Worm (Caenorhabditis elegans) whole organism, L1 larva: ENCODE results near the gene B0393.4.

Source experiments
- C16A3.4 ChIP-seq: fragments of 150-350 bp; optimal IDR thresholded peaks from 2 replicates; lab custom pipeline; 2014; ENCODE audit warnings: missing biosample characterization, missing genetic modification characterization
- Y116A8C.19 ChIP-seq: sonication (generic microtip); optimal IDR thresholded peaks from 2 replicates; lab custom pipeline; 2016; ENCODE audit warnings: missing compliant biosample characterization, missing genetic modification characterization, borderline replicate concordance
- aha-1 ChIP-seq: fragments of 150-350 bp; optimal IDR thresholded peaks from 2 replicates; lab custom pipeline; 2014; ENCODE audit warnings: missing biosample characterization, missing genetic modification characterization
- aly-2 ChIP-seq: fragments of 150-350 bp; optimal IDR thresholded peaks from 2 replicates; lab custom pipeline; 2014; ENCODE audit warnings: missing biosample characterization, missing genetic modification characterization
- ama-1 ChIP-seq: fragments of 150-350 bp; optimal IDR thresholded peaks from 2 replicates; lab custom pipeline; 2014
- ceh-63 ChIP-seq: fragments of 200-800 bp; sonication (Bioruptor generic); optimal IDR thresholded peaks from 2 replicates; lab custom pipeline; 2018; ENCODE audit warnings: mild to moderate bottlenecking, missing genetic modification characterization, missing compliant biosample characterization
- ceh-8 ChIP-seq: fragments of 200-800 bp; sonication (Bioruptor generic); optimal IDR thresholded peaks from 2 replicates; lab custom pipeline; 2018; ENCODE audit warnings: mild to moderate bottlenecking, missing genetic modification characterization, moderate library complexity, missing compliant biosample characterization
- dpl-1 ChIP-seq, 3 experiments: fragments of 150-350 bp in 2 of 3; sonication (generic microtip) in 1 of 3; optimal IDR thresholded peaks; 2 replicates each; lab custom pipeline; 2014 to 2017; ENCODE audit warnings: missing biosample characterization in 3 of 3, missing genetic modification characterization in 3 of 3, missing genetic modification reagents in 3 of 3
- efl-1 ChIP-seq, 4 experiments: fragments of 150-350 bp; optimal IDR thresholded peaks in 3 of 4; peaks in 1 of 4; 1 replicate in 1 of 4; 2 replicates in 3 of 4; lab custom pipeline; 2014; ENCODE audit warnings: missing biosample characterization in 2 of 4, missing genetic modification characterization in 2 of 4, missing genetic modification reagents in 2 of 4
- egl-13 ChIP-seq: sonication (generic microtip); optimal IDR thresholded peaks from 2 replicates; lab custom pipeline; 2016; ENCODE audit warnings: missing genotype, missing genetic modification reagents, missing genetic modification characterization, missing compliant biosample characterization
- elt-2 ChIP-seq: sonication (generic microtip); optimal IDR thresholded peaks from 2 replicates; lab custom pipeline; 2016; ENCODE audit warnings: missing genetic modification characterization, mild to moderate bottlenecking, inconsistent platforms, missing compliant biosample characterization, missing genetic modification reagents
- ets-5 ChIP-seq: fragments of 200-800 bp; sonication (Bioruptor generic); IDR thresholded peaks from 2 replicates; pipeline ENCODE4 v1.3.6; 2022; ENCODE audit warnings: missing genetic modification characterization, missing compliant biosample characterization
- fkh-10 ChIP-seq: sonication (generic microtip); optimal IDR thresholded peaks from 2 replicates; lab custom pipeline; 2017; ENCODE audit warnings: missing biosample characterization, missing genetic modification reagents, missing genetic modification characterization
- fkh-4 ChIP-seq: sonication (generic microtip); optimal IDR thresholded peaks from 2 replicates; lab custom pipeline; 2016; ENCODE audit warnings: missing compliant biosample characterization, missing genetic modification characterization, borderline replicate concordance
- fkh-8 ChIP-seq: sonication (generic microtip); optimal IDR thresholded peaks from 2 replicates; lab custom pipeline; 2016; ENCODE audit warnings: mild to moderate bottlenecking, missing genetic modification characterization, missing compliant biosample characterization
- fos-1 ChIP-seq: fragments of 150-350 bp; optimal IDR thresholded peaks from 2 replicates; lab custom pipeline; 2014; ENCODE audit warnings: missing biosample characterization, missing genetic modification characterization
- grh-1 ChIP-seq: fragments of 200-800 bp; sonication (Bioruptor generic); IDR thresholded peaks from 2 replicates; pipeline ENCODE4 v1.3.6; 2022; ENCODE audit warnings: missing genetic modification reagents, missing genetic modification characterization, missing compliant biosample characterization
- hlh-4 ChIP-seq: sonication (generic microtip); optimal IDR thresholded peaks from 2 replicates; lab custom pipeline; 2016; ENCODE audit warnings: mild to moderate bottlenecking, missing genetic modification characterization, missing compliant biosample characterization
- isw-1 ChIP-seq: fragments of 200-800 bp; sonication (Bioruptor generic); IDR thresholded peaks from 2 replicates; pipeline ENCODE4 v1.3.6; 2022; ENCODE audit warnings: missing genetic modification characterization, missing compliant biosample characterization
- jun-1 ChIP-seq: fragments of 150-350 bp; optimal IDR thresholded peaks from 2 replicates; lab custom pipeline; 2014; ENCODE audit warnings: missing biosample characterization, missing genetic modification reagents, missing genetic modification characterization
- lin-13 ChIP-seq: fragments of 150-350 bp; optimal IDR thresholded peaks from 2 replicates; lab custom pipeline; 2014; ENCODE audit warnings: missing biosample characterization, missing genetic modification reagents, missing genetic modification characterization
- lin-15B ChIP-seq: fragments of 150-350 bp; sonication (generic microtip); optimal IDR thresholded peaks from 3 replicates; lab custom pipeline; 2014; ENCODE audit warnings: missing biosample characterization, missing genetic modification characterization
- lin-35 ChIP-seq, 2 experiments: fragments of 150-350 bp; optimal IDR thresholded peaks; 2 replicates each; lab custom pipeline; 2014; ENCODE audit warnings: missing biosample characterization in 2 of 2, missing genetic modification characterization in 2 of 2, missing genetic modification reagents in 2 of 2
- nhr-12 ChIP-seq: sonication (generic microtip); optimal IDR thresholded peaks from 2 replicates; lab custom pipeline; 2017; ENCODE audit warnings: missing biosample characterization, missing genetic modification characterization
- nhr-19 ChIP-seq: fragments of 200-800 bp; sonication (Bioruptor generic); conservative IDR thresholded peaks from 2 replicates; pipeline ENCODE4 v1.3.6; 2022; ENCODE audit warnings: missing genetic modification characterization, missing compliant biosample characterization
- nhr-20 ChIP-seq: sonication (generic microtip); optimal IDR thresholded peaks from 2 replicates; lab custom pipeline; 2016; ENCODE audit warnings: mild to moderate bottlenecking, missing genetic modification characterization, missing compliant biosample characterization
- nhr-237 ChIP-seq: fragments of 150-350 bp; optimal IDR thresholded peaks from 2 replicates; lab custom pipeline; 2014; ENCODE audit warnings: missing biosample characterization, missing genetic modification characterization
- nhr-28 ChIP-seq: fragments of 150-350 bp; optimal IDR thresholded peaks from 2 replicates; lab custom pipeline; 2014; ENCODE audit warnings: missing biosample characterization, missing genetic modification characterization
- nhr-47 ChIP-seq: sonication (generic microtip); optimal IDR thresholded peaks from 2 replicates; lab custom pipeline; 2016; ENCODE audit warnings: mild to moderate bottlenecking, missing genetic modification characterization, moderate library complexity, missing compliant biosample characterization
- nhr-71 ChIP-seq: sonication (generic microtip); optimal IDR thresholded peaks from 2 replicates; lab custom pipeline; 2016; ENCODE audit warnings: mild to moderate bottlenecking, missing genetic modification characterization, moderate library complexity, missing compliant biosample characterization
- nhr-77 ChIP-seq: fragments of 150-350 bp; optimal IDR thresholded peaks from 2 replicates; lab custom pipeline; 2014; ENCODE audit warnings: missing biosample characterization, missing genetic modification characterization
- nhr-84 ChIP-seq: sonication (generic microtip); optimal IDR thresholded peaks from 2 replicates; lab custom pipeline; 2017; ENCODE audit warnings: missing biosample characterization, missing genetic modification characterization
- nhr-90 ChIP-seq: sonication (generic microtip); optimal IDR thresholded peaks from 2 replicates; lab custom pipeline; 2016; ENCODE audit warnings: mild to moderate bottlenecking, missing genetic modification characterization, missing compliant biosample characterization; ENCODE audit not compliant: poor library complexity
- pag-3 ChIP-seq: sonication (generic microtip); optimal IDR thresholded peaks from 2 replicates; lab custom pipeline; 2017; ENCODE audit warnings: missing genetic modification characterization, mild to moderate bottlenecking, missing compliant biosample characterization, antibody characterized with exemption, borderline replicate concordance; ENCODE audit not compliant: insufficient read depth
- pax-3 ChIP-seq: fragments of 200-800 bp; sonication (Bioruptor generic); optimal IDR thresholded peaks from 2 replicates; lab custom pipeline; 2018; ENCODE audit warnings: mild to moderate bottlenecking, missing genetic modification characterization, moderate library complexity, missing compliant biosample characterization
- pqm-1 ChIP-seq: sonication (generic microtip); optimal IDR thresholded peaks from 3 replicates; lab custom pipeline; 2017; ENCODE audit warnings: missing biosample characterization, missing genetic modification characterization
- rnt-1 ChIP-seq: sonication (generic microtip); optimal IDR thresholded peaks from 2 replicates; lab custom pipeline; 2016; ENCODE audit warnings: mild to moderate bottlenecking, missing genetic modification characterization, moderate library complexity, missing compliant biosample characterization
- skn-1 ChIP-seq: fragments of 150-350 bp; optimal IDR thresholded peaks from 2 replicates; lab custom pipeline; 2014; ENCODE audit warnings: missing biosample characterization, missing genetic modification characterization
- snu-23 ChIP-seq: sonication (generic microtip); optimal IDR thresholded peaks from 2 replicates; lab custom pipeline; 2016; ENCODE audit warnings: missing genetic modification characterization, missing compliant biosample characterization
- sup-37 ChIP-seq: fragments of 200-800 bp; sonication (Bioruptor generic); optimal IDR thresholded peaks from 2 replicates; lab custom pipeline; 2018; ENCODE audit warnings: mild to moderate bottlenecking, missing genetic modification characterization, missing compliant biosample characterization
- swsn-7 ChIP-seq: sonication (generic microtip); optimal IDR thresholded peaks from 2 replicates; lab custom pipeline; 2016; ENCODE audit warnings: missing genetic modification characterization, missing compliant biosample characterization
- tlp-1 ChIP-seq: fragments of 150-350 bp; optimal IDR thresholded peaks from 2 replicates; lab custom pipeline; 2014; ENCODE audit warnings: missing biosample characterization, missing genetic modification characterization
- unc-130 ChIP-seq: fragments of 150-350 bp; optimal IDR thresholded peaks from 2 replicates; lab custom pipeline; 2017; ENCODE audit warnings: missing biosample characterization, missing genetic modification characterization, inconsistent platforms
- unc-62 ChIP-seq: fragments of 150-350 bp; optimal IDR thresholded peaks from 2 replicates; lab custom pipeline; 2014; ENCODE audit warnings: missing biosample characterization, missing genetic modification reagents, missing genetic modification characterization
- unc-98 ChIP-seq: fragments of 200-800 bp; sonication (Bioruptor generic); IDR thresholded peaks from 2 replicates; pipeline ENCODE4 v1.3.6; 2022; ENCODE audit warnings: missing genetic modification characterization, missing compliant biosample characterization
- xbp-1 ChIP-seq: sonication (generic microtip); optimal IDR thresholded peaks from 2 replicates; lab custom pipeline; 2016; ENCODE audit warnings: missing genetic modification characterization, missing compliant biosample characterization
- zag-1 ChIP-seq: fragments of 150-350 bp; optimal IDR thresholded peaks from 2 replicates; lab custom pipeline; 2014; ENCODE audit warnings: missing biosample characterization, missing genetic modification characterization
- ztf-4 ChIP-seq: fragments of 150-350 bp; optimal IDR thresholded peaks from 2 replicates; lab custom pipeline; 2014; ENCODE audit warnings: missing biosample characterization, missing genetic modification characterization

The B0393.4 gene

ce11 chrIII:4765474-4765873, 2.1 kb upstream of the B0393.4 start, which contains the start of gene B0393.5:
Gene B0393.5 (plus strand): TSS chrIII:4765774.
- no peak for TF ChIP-seq aly-2

- TF ChIP-seq ama-1 = no peak
- TF ChIP-seq hlh-4 (tag; lab: Kevin White, UChicago) = no peak
- TF ChIP-seq swsn-7 (tag; lab: Kevin White, UChicago) = no peak
- TF ChIP-seq dpl-1 (GFP tag; optimal IDR thresholded peaks at IDR 0.05; lab: Kevin White, UChicago) = no peak
- no peak for TF ChIP-seq C16A3.4 (tag; lab: Kevin White, UChicago)
- no peak for TF ChIP-seq zag-1 (tag; lab: Kevin White, UChicago)
- TF ChIP-seq efl-1 (optimal IDR thresholded peaks at IDR 0.05; lab: Kevin White, UChicago) = no peak
- peak in 1 of 2 experiments; percentile 25 for TF ChIP-seq efl-1 (GFP tag; optimal IDR thresholded peaks at IDR 0.05 in 1 of 2; lab: Kevin White, UChicago)
- TF ChIP-seq, all 84 proteins: peak for 1
Measured at ce11 chrIII:4762846-4763245, 563 bp downstream of the B0393.4 start.

DNA sequence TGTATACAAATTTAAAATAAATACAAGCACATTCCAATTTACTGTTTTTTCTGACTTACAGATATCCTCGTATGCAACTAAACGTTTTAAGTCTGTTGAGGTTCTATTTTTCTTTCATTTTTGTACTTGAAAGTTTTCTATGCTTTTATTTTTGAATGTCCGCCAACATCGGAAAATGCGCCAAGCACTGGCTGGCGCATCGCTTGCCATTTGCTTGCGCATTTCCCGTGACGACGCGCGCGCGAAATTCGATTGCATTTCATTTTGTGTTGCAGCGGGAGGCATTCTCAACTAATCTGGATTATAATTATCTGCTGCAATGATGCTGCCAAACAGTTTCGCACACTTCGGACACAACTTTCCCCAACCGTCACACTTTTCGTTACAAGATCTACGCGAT, 6.4 kb downstream of the B0393.4 start, which contains the start of gene fbxl-2:
Gene fbxl-2, plus strand, starts transcription at position 278 of the 400 bp plus-strand sequence.
- TF ChIP-seq nhr-84 (tag; lab: Kevin White, UChicago) (no peak), nhr-71 (tag; lab: Kevin White, UChicago) (peak; percentile 98), ceh-8 (GFP tag; lab: Kevin White, UChicago) (peak; percentile 94), aly-2 (peak; percentile 83), fkh-4 (tag; lab: Kevin White, UChicago) (peak; percentile 73), unc-130 (tag; lab: Kevin White, UChicago) (peak; percentile 95), pax-3 (tag; lab: Kevin White, UChicago) (peak; percentile 91), fkh-8 (peak; percentile 96), nhr-90 (tag; lab: Kevin White, UChicago) (peak; percentile 95), lin-13 (GFP tag; lab: Kevin White, UChicago) (peak; percentile 96), skn-1 (tag; lab: Kevin White, UChicago) (peak; percentile 96), nhr-237 (tag; lab: Kevin White, UChicago) (peak; percentile 90), rnt-1 (tag; lab: Kevin White, UChicago) (peak; percentile 99), nhr-12 (peak; percentile 3), tlp-1 (tag; lab: Kevin White, UChicago) (no peak), lin-15B (peak; percentile 98), snu-23 (GFP tag; lab: Kevin White, UChicago) (peak; percentile 98), elt-2 (tag; lab: Kevin White, UChicago) (peak; percentile 87), nhr-47 (tag; lab: Kevin White, UChicago) (peak; percentile 98), nhr-28 (no peak), ets-5 (GFP tag; lab: Robert Waterston, UW) (no peak), nhr-19 (peak; percentile 98), nhr-77 (peak; percentile 94), isw-1 (peak; percentile 97), jun-1 (tag; lab: Kevin White, UChicago) (peak; percentile 95), dpl-1 (GFP tag; optimal IDR thresholded peaks at IDR 0.05; lab: Kevin White, UChicago) (peak; percentile 99 to 100 (median 100)), grh-1 (GFP tag; lab: Robert Waterston, UW) (peak; percentile 94), xbp-1 (peak; percentile 97), nhr-20 (tag; lab: Kevin White, UChicago) (peak; percentile 95), fkh-10 (GFP tag; lab: Kevin White, UChicago) (peak; percentile 80), pag-3 (no peak), unc-62 (peak; percentile 56), fos-1 (tag; lab: Kevin White, UChicago) (peak; percentile 87), egl-13 (tag; lab: Kevin White, UChicago) (peak; percentile 89), ztf-4 (tag; lab: Kevin White, UChicago) (peak; percentile 91), C16A3.4 (tag; lab: Kevin White, UChicago) (peak; percentile 97), aha-1 (peak; percentile 47), lin-35 (GFP tag; optimal IDR thresholded peaks at IDR 0.05; lab: Kevin White, UChicago) (peak; percentile 99 to 100), pqm-1 (tag; lab: Kevin White, UChicago) (no peak), sup-37 (peak; percentile 92), unc-98 (GFP tag; lab: Robert Waterston, UW) (peak; percentile 73), ceh-63 (GFP tag; lab: Kevin White, UChicago) (peak; percentile 44), efl-1 (optimal IDR thresholded peaks at IDR 0.05; lab: Kevin White, UChicago) (peak; percentile 92 to 100), efl-1 (GFP tag; optimal IDR thresholded peaks at IDR 0.05 in 1 of 2; lab: Kevin White, UChicago) (peak; percentile 99 to 100), Y116A8C.19 (no peak)
